Worm (Caenorhabditis elegans) whole organism, young adult: Measurements from ENCODE around the gene jnk-1.

Experiments used
- F33H1.4 ChIP-seq: fragments of 200-800 bp; sonication (Bioruptor generic); IDR thresholded peaks from 2 replicates; pipeline ENCODE4 v1.3.6; 2022; ENCODE audit warnings: missing genetic modification reagents, missing genetic modification characterization, missing compliant biosample characterization
- F39B2.1 ChIP-seq: fragments of 200-800 bp; sonication (Bioruptor generic); IDR thresholded peaks from 2 replicates; pipeline ENCODE4 v1.3.6; 2022; ENCODE audit warnings: missing genetic modification reagents, missing genetic modification characterization, missing compliant biosample characterization
- F49E8.2 ChIP-seq: sonication (generic microtip); optimal IDR thresholded peaks from 3 replicates; lab custom pipeline; 2017; ENCODE audit warnings: missing genetic modification characterization, mild to moderate bottlenecking, missing compliant biosample characterization, antibody characterized with exemption, moderate library complexity; ENCODE audit not compliant: insufficient read depth
- F57A8.1 ChIP-seq: fragments of 200-800 bp; sonication (Bioruptor generic); optimal IDR thresholded peaks from 2 replicates; lab custom pipeline; 2018; ENCODE audit warnings: mild to moderate bottlenecking, missing genetic modification characterization, moderate library complexity, missing compliant biosample characterization
- K11D2.4 ChIP-seq: fragments of 200-800 bp; sonication (Bioruptor generic); IDR thresholded peaks from 2 replicates; pipeline ENCODE4 v1.3.6; 2022; ENCODE audit warnings: missing genetic modification reagents, missing genetic modification characterization, missing compliant biosample characterization
- K12H6.12 ChIP-seq: fragments of 200-800 bp; sonication (Bioruptor generic); optimal IDR thresholded peaks from 2 replicates; lab custom pipeline; 2018; ENCODE audit warnings: mild to moderate bottlenecking, missing genetic modification characterization, missing compliant biosample characterization
- T26A5.8 ChIP-seq: sonication (generic microtip); optimal IDR thresholded peaks from 2 replicates; lab custom pipeline; 2016; ENCODE audit warnings: missing genetic modification characterization, missing compliant biosample characterization
- Y53G8AR.9 ChIP-seq: fragments of 200-800 bp; sonication (Bioruptor generic); conservative IDR thresholded peaks from 2 replicates; pipeline ENCODE4 v1.3.6; 2022; ENCODE audit warnings: missing genetic modification reagents, missing genetic modification characterization, missing compliant biosample characterization
- aptf-3 ChIP-seq: fragments of 200-800 bp; sonication (Bioruptor generic); IDR thresholded peaks from 2 replicates; pipeline ENCODE4 v1.3.6; 2022; ENCODE audit warnings: missing genetic modification characterization, missing compliant biosample characterization
- attf-5 ChIP-seq: fragments of 200-800 bp; sonication (Bioruptor generic); optimal IDR thresholded peaks from 2 replicates; lab custom pipeline; 2018; ENCODE audit warnings: mild to moderate bottlenecking, missing genetic modification characterization, missing compliant biosample characterization
- attf-6 ChIP-seq: fragments of 200-800 bp; sonication (Bioruptor generic); IDR thresholded peaks from 2 replicates; pipeline ENCODE4 v1.3.6; 2022; ENCODE audit warnings: missing genetic modification reagents, missing genetic modification characterization, missing compliant biosample characterization
- ceh-40 ChIP-seq: fragments of 200-800 bp; sonication (Bioruptor generic); IDR thresholded peaks from 2 replicates; pipeline ENCODE4 v1.3.6; 2022; ENCODE audit warnings: missing genetic modification characterization, missing compliant biosample characterization
- ceh-58 ChIP-seq: fragments of 200-800 bp; sonication (Bioruptor generic); IDR thresholded peaks from 2 replicates; pipeline ENCODE4 v1.3.6; 2022; ENCODE audit warnings: missing genetic modification characterization, missing compliant biosample characterization
- die-1 ChIP-seq: sonication (generic microtip); optimal IDR thresholded peaks from 2 replicates; lab custom pipeline; 2016; ENCODE audit warnings: missing genotype, mild to moderate bottlenecking, missing genetic modification characterization, missing compliant biosample characterization
- egl-18 ChIP-seq: fragments of 200-800 bp; sonication (Bioruptor generic); IDR thresholded peaks from 2 replicates; pipeline ENCODE4 v1.3.6; 2022; ENCODE audit warnings: missing genetic modification reagents, missing genetic modification characterization, missing compliant biosample characterization
- hlh-12 ChIP-seq: sonication (generic microtip); optimal IDR thresholded peaks from 2 replicates; lab custom pipeline; 2016; ENCODE audit warnings: missing genetic modification characterization, missing compliant biosample characterization
- hlh-26 ChIP-seq: fragments of 200-800 bp; sonication (Bioruptor generic); conservative IDR thresholded peaks from 2 replicates; pipeline ENCODE4 v1.3.6; 2022; ENCODE audit warnings: missing genetic modification reagents, missing genetic modification characterization, missing compliant biosample characterization
- hmg-20 ChIP-seq: fragments of 200-800 bp; sonication (Bioruptor generic); IDR thresholded peaks from 2 replicates; pipeline ENCODE4 v1.3.6; 2022; ENCODE audit warnings: missing genetic modification reagents, missing genetic modification characterization, missing compliant biosample characterization
- hrde-1 ChIP-seq: sonication (generic microtip); optimal IDR thresholded peaks from 2 replicates; lab custom pipeline; 2016; ENCODE audit warnings: missing genetic modification characterization, mild to moderate bottlenecking, missing compliant biosample characterization, moderate library complexity, missing genotype, missing genetic modification reagents, borderline replicate concordance
- lin-40 ChIP-seq: sonication (generic microtip); optimal IDR thresholded peaks from 2 replicates; lab custom pipeline; 2016; ENCODE audit warnings: missing genetic modification characterization, mild to moderate bottlenecking, missing compliant biosample characterization, missing genotype, missing genetic modification reagents
- lir-1 ChIP-seq: fragments of 200-800 bp; sonication (Bioruptor generic); conservative IDR thresholded peaks from 2 replicates; pipeline ENCODE4 v1.3.6; 2022; ENCODE audit warnings: missing genetic modification reagents, missing genetic modification characterization, missing compliant biosample characterization
- madf-3 ChIP-seq: fragments of 200-800 bp; sonication (Bioruptor generic); IDR thresholded peaks from 2 replicates; pipeline ENCODE4 v1.3.6; 2022; ENCODE audit warnings: missing genetic modification reagents, missing genetic modification characterization, missing compliant biosample characterization
- mcd-1 ChIP-seq: fragments of 200-800 bp; sonication (Bioruptor generic); IDR thresholded peaks from 2 replicates; pipeline ENCODE4 v1.3.6; 2022; ENCODE audit warnings: missing genetic modification reagents, missing genetic modification characterization, missing compliant biosample characterization
- mes-4 ChIP-seq: sonication (generic microtip); optimal IDR thresholded peaks from 2 replicates; lab custom pipeline; 2016; ENCODE audit warnings: missing genotype, missing genetic modification characterization, missing compliant biosample characterization
- mxl-1 ChIP-seq: sonication (generic microtip); optimal IDR thresholded peaks from 2 replicates; lab custom pipeline; 2016; ENCODE audit warnings: missing genetic modification characterization, missing compliant biosample characterization
- nfya-1 ChIP-seq: sonication (generic microtip); optimal IDR thresholded peaks from 2 replicates; lab custom pipeline; 2017; ENCODE audit warnings: antibody characterized with exemption, missing compliant biosample characterization, missing genetic modification characterization, borderline replicate concordance; ENCODE audit not compliant: insufficient read depth
- nhr-120 ChIP-seq: fragments of 200-800 bp; sonication (Bioruptor generic); IDR thresholded peaks from 2 replicates; pipeline ENCODE4 v1.3.6; 2022; ENCODE audit warnings: missing genetic modification characterization, missing compliant biosample characterization
- nhr-90 ChIP-seq: sonication (generic microtip); optimal IDR thresholded peaks from 2 replicates; lab custom pipeline; 2016; ENCODE audit warnings: missing genotype, mild to moderate bottlenecking, missing genetic modification characterization, missing compliant biosample characterization
- pbrm-1 ChIP-seq: fragments of 200-800 bp; sonication (Bioruptor generic); IDR thresholded peaks from 2 replicates; pipeline ENCODE4 v1.3.6; 2022; ENCODE audit warnings: missing genetic modification reagents, missing genetic modification characterization, missing compliant biosample characterization
- rcor-1 ChIP-seq: fragments of 200-800 bp; sonication (Bioruptor generic); IDR thresholded peaks from 2 replicates; pipeline ENCODE4 v1.3.6; 2022; ENCODE audit warnings: missing genetic modification reagents, missing genetic modification characterization, missing compliant biosample characterization
- rpc-1 ChIP-seq, 2 experiments: fragments of 150-350 bp in 1 of 2; sonication (generic microtip) in 1 of 2; optimal IDR thresholded peaks; 2 replicates each; lab custom pipeline; 2014 to 2018; ENCODE audit warnings: missing biosample characterization in 1 of 2, missing genetic modification characterization in 1 of 2, missing genetic modification reagents in 1 of 2, missing genotype in 1 of 2
- sptf-2 ChIP-seq: fragments of 200-800 bp; sonication (Bioruptor generic); optimal IDR thresholded peaks from 2 replicates; lab custom pipeline; 2018; ENCODE audit warnings: mild to moderate bottlenecking, missing genetic modification characterization, missing compliant biosample characterization
- ztf-3 ChIP-seq: fragments of 200-800 bp; sonication (Bioruptor generic); optimal IDR thresholded peaks from 2 replicates; lab custom pipeline; 2018; ENCODE audit warnings: mild to moderate bottlenecking, missing genetic modification characterization, missing compliant biosample characterization

Gene jnk-1

ce11 chrIV:6991070-6991469 lies 33.6 kb downstream of the jnk-1 start:
- TF ChIP-seq lin-40, result no peak
- TF ChIP-seq F33H1.4 (GFP tag; lab: Robert Waterston, UW), result no peak
- TF ChIP-seq ceh-58, result no peak
- no peak for TF ChIP-seq ceh-40 (GFP tag; lab: Robert Waterston, UW)
- no peak for TF ChIP-seq hlh-26 (GFP tag; lab: Robert Waterston, UW)
- TF ChIP-seq mxl-1 (tag; lab: Kevin White, UChicago), result no peak
- TF ChIP-seq nhr-90 (tag; lab: Kevin White, UChicago), result no peak
- no peak for TF ChIP-seq hrde-1 (tag; lab: Kevin White, UChicago)
- no peak for TF ChIP-seq pbrm-1 (GFP tag; lab: Robert Waterston, UW)
- TF ChIP-seq madf-3 (GFP tag; lab: Robert Waterston, UW), result no peak
- TF ChIP-seq, all 124 proteins: peak for 0

- TF ChIP-seq T26A5.8 (tag; lab: Kevin White, UChicago) (no peak), hrde-1 (tag; lab: Kevin White, UChicago) (no peak), mes-4 (tag; lab: Kevin White, UChicago) (no peak), egl-18 (no peak), hlh-12 (tag; lab: Kevin White, UChicago) (no peak), attf-5 (GFP tag; lab: Kevin White, UChicago) (no peak), rpc-1 (optimal IDR thresholded peaks at IDR 0.05; lab: Kevin White, UChicago) (no peak), rpc-1 (tag; optimal IDR thresholded peaks at IDR 0.05; lab: Kevin White, UChicago) (no peak), nfya-1 (tag; lab: Kevin White, UChicago) (no peak), die-1 (tag; lab: Kevin White, UChicago) (no peak), lir-1 (GFP tag; lab: Robert Waterston, UW) (no peak), F57A8.1 (GFP tag; lab: Kevin White, UChicago) (no peak), K11D2.4 (no peak), F39B2.1 (GFP tag; lab: Robert Waterston, UW) (no peak), madf-3 (GFP tag; lab: Robert Waterston, UW) (no peak)
Observed at ce11 chrIV:6997918-6998317, 40.5 kb downstream of the jnk-1 start.

DNA sequence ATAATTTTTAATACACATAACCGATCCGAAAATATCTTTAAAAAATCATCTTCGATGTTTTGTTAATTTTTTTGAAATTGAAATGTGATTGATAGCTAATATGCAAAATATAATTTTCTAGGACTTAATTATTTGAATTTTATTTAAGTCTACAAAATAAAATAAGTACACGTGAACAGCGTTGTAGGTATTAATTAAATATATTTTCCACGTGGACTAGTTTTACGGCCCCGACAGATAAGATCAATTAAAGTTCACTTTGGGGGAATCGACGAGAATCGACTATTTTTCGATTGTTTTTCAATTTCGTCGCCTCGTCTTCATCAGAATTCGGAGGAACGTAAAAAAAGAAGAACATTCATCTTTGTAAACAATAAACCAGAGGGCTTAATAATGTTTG lies 41.8 kb downstream of the jnk-1 start, which contains the start of gene C25A8.5:
C25A8.5 (plus strand) TSS at position 301 of the 400 bp plus-strand sequence.
- no peak for TF ChIP-seq mcd-1 (GFP tag; lab: Robert Waterston, UW)
- TF ChIP-seq hmg-20 (GFP tag; lab: Robert Waterston, UW), result no peak
- TF ChIP-seq nhr-120, result no peak
- no peak for TF ChIP-seq egl-18
- TF ChIP-seq ztf-3, result no peak
- TF ChIP-seq hlh-12 (tag; lab: Kevin White, UChicago), result no peak

- TF ChIP-seq ceh-58 (no peak), F49E8.2 (tag; lab: Kevin White, UChicago) (no peak), aptf-3 (GFP tag; lab: Robert Waterston, UW) (no peak), K12H6.12 (tag; lab: Kevin White, UChicago) (no peak), Y53G8AR.9 (GFP tag; lab: Robert Waterston, UW) (no peak), rcor-1 (GFP tag; lab: Robert Waterston, UW) (no peak), sptf-2 (no peak)
Observed at ce11 chrIV:7003323-7003722, 45.9 kb downstream of the jnk-1 start, which contains the start of gene cht-3. Gene cht-3 (plus strand): TSS chrIV:7003623.

DNA sequence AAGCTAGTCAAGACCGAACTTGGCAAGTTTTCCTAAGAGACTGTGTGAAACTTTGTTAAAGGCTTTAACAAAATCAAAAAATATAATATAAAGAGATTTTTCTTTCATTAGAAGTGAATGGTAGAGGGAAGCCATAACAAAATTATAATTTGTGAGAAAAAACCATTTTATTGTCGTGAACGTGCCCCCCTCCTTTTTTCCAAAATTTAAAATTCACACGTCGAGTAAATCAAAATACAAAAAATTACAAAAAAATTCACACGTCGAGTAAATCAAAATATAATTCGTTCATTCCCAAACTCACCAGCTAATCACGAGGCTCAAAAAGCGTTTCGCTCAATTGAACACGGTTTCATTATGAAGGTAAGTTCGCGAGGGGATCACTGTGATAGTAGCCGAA lies 52.1 kb downstream of the jnk-1 start, which contains the start of gene C25A8.2:
C25A8.2 (plus strand) TSS at position 301 of the 400 bp plus-strand sequence.
- TF ChIP-seq F33H1.4 (GFP tag; lab: Robert Waterston, UW) (no peak), F39B2.1 (GFP tag; lab: Robert Waterston, UW) (no peak), attf-6 (no peak)
